Fruit fly (Drosophila melanogaster): ENCODE data around the gene CG14841.

Gene CG14841

DNA sequence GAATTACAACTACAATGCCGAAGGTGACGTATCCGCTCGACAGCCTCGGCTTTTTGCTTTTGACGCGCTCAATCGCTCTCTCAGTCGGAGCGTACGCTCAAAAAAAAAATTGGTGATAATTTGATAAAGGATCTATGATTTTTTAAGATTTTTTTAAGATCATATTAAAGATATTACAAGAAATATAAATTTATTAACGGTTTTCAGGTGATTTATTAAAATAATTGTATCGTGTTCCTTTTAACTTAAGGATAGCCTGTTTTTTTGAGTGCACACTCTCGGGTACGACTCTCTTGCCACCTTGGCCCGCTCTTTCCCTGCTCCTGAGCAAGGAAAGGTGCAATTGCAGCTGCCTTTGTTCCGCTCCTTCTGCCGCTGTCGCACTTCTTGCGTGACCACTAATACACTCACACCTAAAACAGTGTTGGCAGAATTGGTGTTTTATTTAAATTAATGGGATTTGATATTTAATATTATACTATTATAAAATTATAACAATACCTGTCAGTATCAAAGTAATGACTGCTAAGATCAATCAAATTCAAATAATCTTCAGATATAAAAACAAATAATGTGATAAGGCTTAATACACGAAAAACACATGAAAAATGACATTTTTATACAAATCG, 15.8 kb upstream of the CG14841 start (continued):
- no peak for TF ChIP-seq sr (GFP tag; IDR thresholded peaks at IDR 0.05)
- peak; percentile 63 for TF ChIP-seq CG31224 (GFP tag; IDR thresholded peaks at IDR 0.05)
- TF ChIP-seq sima (GFP tag; optimal IDR thresholded peaks at IDR 0.05), result no peak
- TF ChIP-seq bcd (GFP tag; optimal IDR thresholded peaks at IDR 0.05), result peak; percentile 71
- no peak for TF ChIP-seq pfk (GFP tag; optimal IDR thresholded peaks at IDR 0.05)
- no peak for TF ChIP-seq D (optimal IDR thresholded peaks at IDR 0.05)
- TF ChIP-seq D (GFP tag; optimal IDR thresholded peaks at IDR 0.05), result peak; percentile 82
- TF ChIP-seq hbn (GFP tag; IDR thresholded peaks at IDR 0.05; ENCODE audit: partially characterized antibody), result no peak
- TF ChIP-seq CG4424 (GFP tag; optimal IDR thresholded peaks at IDR 0.05), result peak; percentile 79
- TF ChIP-seq kni (GFP tag; optimal IDR thresholded peaks at IDR 0.05), result no peak
- TF ChIP-seq Chrac-16 (GFP tag; optimal IDR thresholded peaks at IDR 0.05), result peak; percentile 75
- no peak for TF ChIP-seq CG2678 (tag; optimal IDR thresholded peaks at IDR 0.05)
- TF ChIP-seq seq (GFP tag; IDR thresholded peaks at IDR 0.05), result peak; percentile 77
- TF ChIP-seq zfh2 (GFP tag; optimal IDR thresholded peaks at IDR 0.05), result peak; percentile 9
- peak; percentile 56 for TF ChIP-seq chn (GFP tag; optimal IDR thresholded peaks at IDR 0.05)
- TF ChIP-seq ftz-f1 (GFP tag; optimal IDR thresholded peaks at IDR 0.05), result no peak
- TF ChIP-seq Optix (GFP tag; IDR thresholded peaks at IDR 0.05), result peak; percentile 54; the same call in 2 of the 3 replicates
- TF ChIP-seq gfzf (GFP tag; optimal IDR thresholded peaks at IDR 0.05), result no peak
- peak; percentile 73 for TF ChIP-seq CG3847 (GFP tag; IDR thresholded peaks at IDR 0.05)
- peak; percentile 65 for TF ChIP-seq org-1 (GFP tag; optimal IDR thresholded peaks at IDR 0.05)
- peak; percentile 89 for TF ChIP-seq Atf6 (GFP tag; IDR thresholded peaks at IDR 0.05)
- peak; percentile 42 to 68 for TF ChIP-seq Trl (optimal IDR thresholded peaks at IDR 0.05)
- TF ChIP-seq Trl (GFP tag; optimal IDR thresholded peaks at IDR 0.05), result no peak
- peak; percentile 66; the same call in 2 of the 3 replicates for TF ChIP-seq Mrtf (GFP tag; IDR thresholded peaks at IDR 0.05)
- no peak for TF ChIP-seq knrl (GFP tag; IDR thresholded peaks at IDR 0.05; ENCODE audit: partially characterized antibody)
- TF ChIP-seq CG9932 (GFP tag; IDR thresholded peaks at IDR 0.05), result peak; percentile 72
- TF ChIP-seq CG10274 (GFP tag; optimal IDR thresholded peaks at IDR 0.05), result peak; percentile 42
- no peak for TF ChIP-seq dm (GFP tag; optimal IDR thresholded peaks at IDR 0.05)
- TF ChIP-seq CG13775 (GFP tag; optimal IDR thresholded peaks at IDR 0.05), result peak; percentile 84
- TF ChIP-seq Dip2 (GFP tag; IDR thresholded peaks at IDR 0.05), result no peak
- no peak for TF ChIP-seq insv (GFP tag; optimal IDR thresholded peaks at IDR 0.05)
- TF ChIP-seq Neu2 (GFP tag; optimal IDR thresholded peaks at IDR 0.05; ENCODE audit: borderline replicate concordance), result no peak
- peak; percentile 49 for TF ChIP-seq trh (GFP tag; optimal IDR thresholded peaks at IDR 0.05)
- peak; percentile 91 for TF ChIP-seq CG7556 (GFP tag; optimal IDR thresholded peaks at IDR 0.05)
- TF ChIP-seq Doc2 (GFP tag; IDR thresholded peaks at IDR 0.05), result no peak
- TF ChIP-seq CG6854 (GFP tag; optimal IDR thresholded peaks at IDR 0.05), result peak; percentile 65
- peak; percentile 79 for TF ChIP-seq CG32767 (GFP tag; IDR thresholded peaks at IDR 0.05)
- peak; percentile 55; the same call in 1 of the 3 replicates for TF ChIP-seq CG2199 (GFP tag; IDR thresholded peaks at IDR 0.05)
- peak; percentile 40 for TF ChIP-seq CG10565 (GFP tag; optimal IDR thresholded peaks at IDR 0.05)
- TF ChIP-seq CG4820 (GFP tag; optimal IDR thresholded peaks at IDR 0.05), result peak; percentile 61
- TF ChIP-seq row (GFP tag; IDR thresholded peaks at IDR 0.05), result peak; percentile 90
- peak; percentile 76 for TF ChIP-seq CG11456 (GFP tag; IDR thresholded peaks at IDR 0.05)
- no peak for TF ChIP-seq jumu (GFP tag; optimal IDR thresholded peaks at IDR 0.05)
- TF ChIP-seq Max (GFP tag; optimal IDR thresholded peaks at IDR 0.05), result peak; percentile 60
- TF ChIP-seq CG8944 (GFP tag; optimal IDR thresholded peaks at IDR 0.05), result peak; percentile 29
- peak; percentile 92 for TF ChIP-seq Ets65A (GFP tag)
- peak; percentile 50 for TF ChIP-seq BtbVII (GFP tag; optimal IDR thresholded peaks at IDR 0.05)
- TF ChIP-seq HLH54F (GFP tag; optimal IDR thresholded peaks at IDR 0.05), result peak; percentile 36
- TF ChIP-seq lbe (GFP tag; optimal IDR thresholded peaks at IDR 0.05), result peak; percentile 94
- TF ChIP-seq Dref (GFP tag; IDR thresholded peaks at IDR 0.05), result no peak
- no peak for TF ChIP-seq Hr39 (optimal IDR thresholded peaks at IDR 0.05)
- peak; percentile 40; the same call in 1 of the 2 replicates for TF ChIP-seq NFAT (GFP tag; IDR thresholded peaks at IDR 0.05)

All from whole organism, embryonic.